Fruit fly (Drosophila melanogaster) whole organism, prepupa: ENCODE measurements around the gene pum.

Experiments
- Blimp-1 ChIP-seq: fragments of 200-800 bp; sonication (Bioruptor generic); optimal IDR thresholded peaks from 3 replicates; lab custom pipeline; 2017; ENCODE audit warnings: missing biosample characterization, missing genetic modification characterization, mild to moderate bottlenecking, moderate library complexity, missing genetic modification reagents
- CG10631 ChIP-seq: fragments of 200-800 bp; sonication (Bioruptor generic); optimal IDR thresholded peaks from 2 replicates; lab custom pipeline; 2016; ENCODE audit warnings: missing biosample characterization, missing genetic modification characterization
- CG10669 ChIP-seq: fragments of 200-800 bp; sonication (Bioruptor generic); optimal IDR thresholded peaks from 3 replicates; lab custom pipeline; 2018; ENCODE audit warnings: missing biosample characterization, mild to moderate bottlenecking, missing genetic modification characterization, moderate library complexity
- CG11902 ChIP-seq: fragments of 200-800 bp; sonication (Bioruptor generic); optimal IDR thresholded peaks from 3 replicates; lab custom pipeline; 2016; ENCODE audit warnings: missing biosample characterization, missing genetic modification characterization
- CG15336 ChIP-seq: fragments of 200-800 bp; sonication (Bioruptor generic); IDR thresholded peaks from 2 replicates; pipeline ENCODE4 v1.3.6; 2022; ENCODE audit warnings: missing biosample characterization, missing genetic modification characterization
- CG1621 ChIP-seq: fragments of 200-800 bp; sonication (Bioruptor generic); optimal IDR thresholded peaks from 3 replicates; lab custom pipeline; 2018; ENCODE audit warnings: missing biosample characterization, mild to moderate bottlenecking, missing genetic modification characterization
- CG16779 ChIP-seq: fragments of 200-800 bp; sonication (Bioruptor generic); optimal IDR thresholded peaks from 3 replicates; lab custom pipeline; 2017; ENCODE audit warnings: missing biosample characterization, mild to moderate bottlenecking, missing genetic modification characterization
- CG31627 ChIP-seq: fragments of 200-800 bp; sonication (Bioruptor generic); optimal IDR thresholded peaks from 3 replicates; lab custom pipeline; 2016; ENCODE audit warnings: missing biosample characterization, missing genetic modification characterization
- CG32006 ChIP-seq: fragments of 200-800 bp; sonication (Bioruptor generic); optimal IDR thresholded peaks from 3 replicates; lab custom pipeline; 2017; ENCODE audit warnings: missing biosample characterization, mild to moderate bottlenecking, missing genetic modification characterization
- CG34406 ChIP-seq: fragments of 200-800 bp; sonication (Bioruptor generic); optimal IDR thresholded peaks from 3 replicates; lab custom pipeline; 2016; ENCODE audit warnings: missing biosample characterization, missing genetic modification characterization
- CG3919 ChIP-seq: fragments of 200-800 bp; sonication (Bioruptor generic); optimal IDR thresholded peaks from 3 replicates; lab custom pipeline; 2016; ENCODE audit warnings: missing biosample characterization, missing genetic modification characterization
- CG4318 ChIP-seq: fragments of 200-800 bp; sonication (Bioruptor generic); optimal IDR thresholded peaks from 3 replicates; lab custom pipeline; 2017; ENCODE audit warnings: missing biosample characterization, mild to moderate bottlenecking, missing genetic modification characterization
- CG6276 ChIP-seq: fragments of 200-800 bp; sonication (Bioruptor generic); optimal IDR thresholded peaks from 2 replicates; lab custom pipeline; 2017; ENCODE audit warnings: missing biosample characterization, mild to moderate bottlenecking, missing genetic modification characterization
- CG6792 ChIP-seq: fragments of 200-800 bp; sonication (Bioruptor generic); optimal IDR thresholded peaks from 3 replicates; lab custom pipeline; 2016; ENCODE audit warnings: missing biosample characterization, missing genetic modification characterization
- CG6808 ChIP-seq: fragments of 200-800 bp; sonication (Bioruptor generic); optimal IDR thresholded peaks from 3 replicates; lab custom pipeline; 2017; ENCODE audit warnings: missing biosample characterization, missing genetic modification characterization, mild to moderate bottlenecking, moderate library complexity, missing genetic modification reagents
- CG6854 ChIP-seq: fragments of 200-800 bp; sonication (Bioruptor generic); optimal IDR thresholded peaks from 2 replicates; lab custom pipeline; 2017; ENCODE audit warnings: missing biosample characterization, mild to moderate bottlenecking, missing genetic modification characterization
- CG7368 ChIP-seq: fragments of 200-800 bp; sonication (Bioruptor generic); optimal IDR thresholded peaks from 3 replicates; lab custom pipeline; 2016; ENCODE audit warnings: missing biosample characterization, missing genetic modification characterization
- CG8119 ChIP-seq: fragments of 200-800 bp; sonication (Bioruptor generic); IDR thresholded peaks from 3 replicates; pipeline ENCODE4 v1.3.6; 2022; ENCODE audit warnings: missing biosample characterization, missing genetic modification characterization
- CG8632 ChIP-seq: fragments of 200-800 bp; sonication (Bioruptor generic); optimal IDR thresholded peaks from 3 replicates; lab custom pipeline; 2016; ENCODE audit warnings: missing biosample characterization, missing genetic modification characterization
- CG9139 ChIP-seq: fragments of 200-800 bp; sonication (Bioruptor generic); optimal IDR thresholded peaks from 3 replicates; lab custom pipeline; 2017; ENCODE audit warnings: missing biosample characterization, mild to moderate bottlenecking, missing genetic modification characterization
- Eip93F ChIP-seq: fragments of 200-800 bp; sonication (Bioruptor generic); optimal IDR thresholded peaks from 2 replicates; lab custom pipeline; 2016; ENCODE audit warnings: missing biosample characterization, mild to moderate bottlenecking, missing genetic modification characterization
- Ets21C ChIP-seq: fragments of 200-800 bp; sonication (Bioruptor generic); optimal IDR thresholded peaks from 3 replicates; lab custom pipeline; 2016; ENCODE audit warnings: missing biosample characterization, missing genetic modification characterization
- Ets96B ChIP-seq: fragments of 200-800 bp; optimal IDR thresholded peaks from 2 replicates; lab custom pipeline; 2019; ENCODE audit warnings: missing biosample characterization, mild to moderate bottlenecking, missing genetic modification characterization, moderate library complexity
- Gug ChIP-seq: fragments of 200-800 bp; sonication (Bioruptor generic); IDR thresholded peaks from 2 replicates; pipeline ENCODE4 v1.3.6; 2022; ENCODE audit warnings: missing biosample characterization, missing genetic modification characterization
- Hr38 ChIP-seq: sonication (Bioruptor generic); optimal IDR thresholded peaks from 2 replicates; lab custom pipeline; 2016; ENCODE audit warnings: missing biosample characterization, missing genetic modification characterization
- Hr4 ChIP-seq: fragments of 200-800 bp; sonication (Bioruptor generic); optimal IDR thresholded peaks from 3 replicates; lab custom pipeline; 2016; ENCODE audit warnings: missing biosample characterization, missing genetic modification characterization
- Lpt ChIP-seq: fragments of 200-800 bp; sonication (Bioruptor generic); optimal IDR thresholded peaks from 3 replicates; lab custom pipeline; 2016; ENCODE audit warnings: missing biosample characterization, missing genetic modification characterization
- Met ChIP-seq: fragments of 200-800 bp; sonication (Bioruptor generic); optimal IDR thresholded peaks from 3 replicates; lab custom pipeline; 2016; ENCODE audit warnings: missing biosample characterization, missing genetic modification characterization
- OdsH ChIP-seq: fragments of 200-800 bp; sonication (Bioruptor generic); optimal IDR thresholded peaks from 3 replicates; lab custom pipeline; 2016; ENCODE audit warnings: missing biosample characterization, missing genetic modification characterization
- Smox ChIP-seq: fragments of 200-800 bp; sonication (Bioruptor generic); optimal IDR thresholded peaks from 3 replicates; lab custom pipeline; 2016; ENCODE audit warnings: missing biosample characterization, missing genetic modification characterization
- Sox102F ChIP-seq: fragments of 200-800 bp; sonication (Bioruptor generic); optimal IDR thresholded peaks from 2 replicates; lab custom pipeline; 2016; ENCODE audit warnings: missing biosample characterization, mild to moderate bottlenecking, missing genetic modification characterization
- Sox14 ChIP-seq: fragments of 200-800 bp; sonication (Bioruptor generic); optimal IDR thresholded peaks from 3 replicates; lab custom pipeline; 2016; ENCODE audit warnings: missing biosample characterization, missing genetic modification characterization
- Sox15 ChIP-seq: fragments of 200-800 bp; sonication (Bioruptor generic); optimal IDR thresholded peaks from 3 replicates; lab custom pipeline; 2016; ENCODE audit warnings: missing biosample characterization, missing genetic modification characterization
- achi ChIP-seq: fragments of 200-800 bp; sonication (Bioruptor generic); optimal IDR thresholded peaks from 3 replicates; lab custom pipeline; 2016; ENCODE audit warnings: missing biosample characterization, missing genetic modification characterization
- acj6 ChIP-seq: fragments of 200-800 bp; sonication (Bioruptor generic); optimal IDR thresholded peaks from 3 replicates; lab custom pipeline; 2016; ENCODE audit warnings: missing biosample characterization, missing genetic modification characterization
- cyc ChIP-seq: fragments of 200-800 bp; sonication (Bioruptor generic); optimal IDR thresholded peaks from 3 replicates; lab custom pipeline; 2016; ENCODE audit warnings: missing biosample characterization, missing genetic modification characterization
- dac ChIP-seq: fragments of 200-800 bp; sonication (Bioruptor generic); optimal IDR thresholded peaks from 2 replicates; lab custom pipeline; 2017; ENCODE audit warnings: missing biosample characterization, mild to moderate bottlenecking, missing genetic modification characterization
- eg ChIP-seq: fragments of 200-800 bp; sonication (Bioruptor generic); IDR thresholded peaks from 3 replicates; pipeline ENCODE4 v1.3.6; 2022; ENCODE audit warnings: missing biosample characterization, missing genetic modification characterization
- esn ChIP-seq: fragments of 200-800 bp; sonication (Bioruptor generic); optimal IDR thresholded peaks from 2 replicates; lab custom pipeline; 2016; ENCODE audit warnings: missing biosample characterization, mild to moderate bottlenecking, missing genetic modification characterization, moderate library complexity
- fd85E ChIP-seq: fragments of 200-800 bp; sonication (Bioruptor generic); optimal IDR thresholded peaks from 3 replicates; lab custom pipeline; 2016; ENCODE audit warnings: missing biosample characterization, missing genetic modification characterization
- fkh ChIP-seq: fragments of 200-800 bp; sonication (Bioruptor generic); optimal IDR thresholded peaks from 3 replicates; lab custom pipeline; 2017; ENCODE audit warnings: missing biosample characterization, mild to moderate bottlenecking, missing genetic modification characterization, moderate library complexity
- net ChIP-seq: fragments of 200-800 bp; sonication (Bioruptor generic); optimal IDR thresholded peaks from 3 replicates; lab custom pipeline; 2016; ENCODE audit warnings: missing biosample characterization, missing genetic modification characterization
- pdm3 ChIP-seq: fragments of 200-800 bp; sonication (Bioruptor generic); optimal IDR thresholded peaks from 3 replicates; lab custom pipeline; 2016; ENCODE audit warnings: missing biosample characterization, missing genetic modification characterization
- spab ChIP-seq: fragments of 200-800 bp; sonication (Bioruptor generic); optimal IDR thresholded peaks from 2 replicates; lab custom pipeline; 2017; ENCODE audit warnings: missing biosample characterization, mild to moderate bottlenecking, missing genetic modification characterization, missing genetic modification reagents
- ss ChIP-seq, 2 experiments: fragments of 200-800 bp; sonication (Bioruptor generic); optimal IDR thresholded peaks; 2 replicates in 1 of 2; 3 replicates in 1 of 2; lab custom pipeline; 2017 to 2018; ENCODE audit warnings: mild to moderate bottlenecking in 2 of 2, missing biosample characterization in 2 of 2, missing genetic modification characterization in 2 of 2, moderate library complexity in 1 of 2
- svp ChIP-seq: fragments of 200-800 bp; sonication (Bioruptor generic); peaks from one replicate; lab custom pipeline; 2016; ENCODE audit warnings: missing biosample characterization, missing genetic modification characterization

pum gene

DNA sequence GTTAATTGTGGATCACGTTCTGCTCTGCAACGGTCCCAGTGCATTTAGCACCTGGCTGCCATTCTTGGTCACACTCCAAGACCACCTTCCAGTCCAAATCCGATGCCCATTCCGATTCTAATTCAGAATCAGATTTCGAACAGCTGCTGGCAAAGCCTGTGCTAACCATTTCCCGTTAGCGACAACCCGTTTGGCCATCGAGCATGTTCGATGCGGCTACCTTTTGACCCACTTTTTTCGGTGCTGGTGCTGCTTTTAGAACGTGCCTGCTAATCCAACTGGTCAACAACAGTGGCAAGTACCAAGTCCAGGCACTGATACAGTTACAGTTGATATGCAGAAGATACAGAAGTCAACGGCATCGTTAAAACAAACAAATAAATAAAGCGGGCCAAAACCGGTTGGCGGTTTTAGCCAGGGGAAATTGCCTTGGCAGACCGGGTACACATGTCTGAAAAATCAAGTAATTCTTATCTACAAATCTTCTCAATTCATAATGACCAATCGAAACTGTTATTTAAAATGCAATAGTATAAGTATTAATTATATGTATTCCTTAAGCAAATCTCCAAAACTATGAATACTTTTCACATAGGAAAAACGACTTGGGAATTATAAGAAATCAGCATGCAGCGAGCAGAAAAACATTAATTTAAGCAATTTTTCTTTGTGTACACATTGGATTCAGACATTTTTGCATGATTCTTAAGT is 11.7 kb upstream of the pum start (continued):
- TF ChIP-seq CG31627 (GFP tag; lab: Kevin White, UChicago) (peak; percentile 15), CG8119 (GFP tag; lab: Robert Waterston, UW) (peak; percentile 37; the same call in 1 of the 3 replicates), ss (GFP tag; optimal IDR thresholded peaks at IDR 0.05; lab: Kevin White, UChicago) (peak in 1 of 2 experiments; percentile 34), acj6 (GFP tag; lab: Kevin White, UChicago) (peak; percentile 33), achi (GFP tag; lab: Kevin White, UChicago) (peak; percentile 7)

DNA sequence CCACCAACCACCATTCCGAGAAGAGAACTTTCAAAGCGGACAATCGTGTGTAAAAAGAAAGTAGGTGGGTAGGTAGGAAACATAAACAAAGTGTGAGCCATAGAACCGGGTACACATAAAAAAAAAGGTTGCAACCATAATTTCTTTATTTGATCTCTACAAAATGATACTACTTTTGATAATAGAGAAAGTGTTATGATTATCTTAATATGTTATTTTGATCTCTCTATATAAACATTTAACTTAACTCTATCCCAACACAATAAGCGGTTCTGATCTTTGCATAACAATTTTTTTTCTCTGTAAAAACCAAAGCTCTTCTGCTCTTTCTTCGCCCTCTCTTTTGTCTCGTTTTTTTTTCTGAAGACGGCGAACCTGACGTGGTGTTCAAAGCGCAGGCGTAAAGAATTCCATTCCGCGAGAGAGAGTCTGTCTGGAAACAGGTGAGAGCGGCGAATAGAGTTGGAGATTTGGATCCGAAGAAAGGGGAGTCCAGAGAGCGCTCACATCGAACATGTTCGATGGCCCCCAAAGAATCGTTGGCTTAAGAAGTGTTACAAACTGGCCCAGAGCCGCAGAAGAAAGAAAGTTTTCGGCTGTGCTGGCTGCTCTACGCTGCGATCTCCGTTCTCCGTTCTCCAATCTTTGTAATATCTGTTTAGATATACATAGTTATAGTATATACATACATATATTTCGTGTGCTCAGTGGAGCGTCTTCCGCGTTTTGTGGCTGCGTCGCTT is 9.6 kb upstream of the pum start:
- TF ChIP-seq CG6854 (GFP tag; lab: Kevin White, UChicago) (peak; percentile 90), cyc (GFP tag; lab: Kevin White, UChicago) (peak; percentile 86), ss (GFP tag; optimal IDR thresholded peaks at IDR 0.05; lab: Kevin White, UChicago) (peak; percentile 59 to 72), CG9139 (GFP tag; lab: Kevin White, UChicago) (peak; percentile 56), CG8632 (peak; percentile 81), eg (GFP tag; lab: Robert Waterston, UW) (peak; percentile 78), Ets96B (tag; lab: Kevin White, UChicago) (peak; percentile 71), CG34406 (peak; percentile 83), CG6792 (GFP tag; lab: Kevin White, UChicago) (peak; percentile 87), CG11902 (GFP tag; lab: Kevin White, UChicago) (peak; percentile 46), CG32006 (peak; percentile 82), CG6808 (peak; percentile 76), Smox (GFP tag; lab: Kevin White, UChicago) (peak; percentile 91), OdsH (GFP tag; lab: Kevin White, UChicago) (peak; percentile 73), spab (GFP tag; lab: Kevin White, UChicago) (peak; percentile 55), Eip93F (GFP tag; lab: Kevin White, UChicago) (peak; percentile 68), Sox15 (GFP tag; lab: Kevin White, UChicago) (peak; percentile 46), CG16779 (tag; lab: Kevin White, UChicago) (peak; percentile 60), CG10631 (GFP tag; lab: Kevin White, UChicago) (peak; percentile 82), CG15336 (GFP tag; lab: Robert Waterston, UW) (peak; percentile 86), CG31627 (GFP tag; lab: Kevin White, UChicago) (peak; percentile 86), CG1621 (peak; percentile 54), esn (peak; percentile 95), CG7368 (GFP tag; lab: Kevin White, UChicago) (peak; percentile 58), pdm3 (peak; percentile 81), achi (GFP tag; lab: Kevin White, UChicago) (peak; percentile 87), Met (GFP tag; lab: Kevin White, UChicago) (peak; percentile 94), Sox14 (GFP tag; lab: Kevin White, UChicago) (peak; percentile 90), Lpt (GFP tag; lab: Kevin White, UChicago) (peak; percentile 69), CG8119 (GFP tag; lab: Robert Waterston, UW) (peak; percentile 84), Gug (GFP tag; lab: Robert Waterston, UW) (peak; percentile 51), acj6 (GFP tag; lab: Kevin White, UChicago) (peak; percentile 81), Hr38 (GFP tag; lab: Kevin White, UChicago) (no peak), Sox102F (GFP tag; lab: Kevin White, UChicago) (peak; percentile 93), fd85E (peak; percentile 28), Ets21C (peak; percentile 81), Blimp-1 (GFP tag; lab: Kevin White, UChicago) (peak; percentile 79), CG10669 (GFP tag; lab: Kevin White, UChicago) (peak; percentile 63), CG6276 (GFP tag; lab: Kevin White, UChicago) (peak; percentile 79), fkh (GFP tag; lab: Kevin White, UChicago) (peak; percentile 37), CG4318 (GFP tag; lab: Kevin White, UChicago) (peak; percentile 49), net (GFP tag; lab: Kevin White, UChicago) (peak; percentile 61), CG3919 (GFP tag; lab: Kevin White, UChicago) (peak; percentile 86), dac (GFP tag; lab: Kevin White, UChicago) (peak; percentile 39), Hr4 (GFP tag; lab: Kevin White, UChicago) (peak; percentile 83), svp (GFP tag; lab: Kevin White, UChicago) (peak; percentile 96)
